Worm (Caenorhabditis elegans): Measurements from ENCODE around the gene K05G3.2.

K05G3.2 gene

ce11 chrX:16546135-16546534, 51.4 kb downstream of the K05G3.2 start:
- TF ChIP-seq sup-37 (GFP tag; optimal IDR thresholded peaks at IDR 0.05), result no peak
- TF ChIP-seq lin-15B (tag; optimal IDR thresholded peaks at IDR 0.05), result no peak
- TF ChIP-seq ceh-63 (GFP tag; optimal IDR thresholded peaks at IDR 0.05), result no peak
- TF ChIP-seq pqm-1 (tag; optimal IDR thresholded peaks at IDR 0.05), result no peak
- TF ChIP-seq sox-4 (tag; optimal IDR thresholded peaks at IDR 0.05), result no peak
- no peak for TF ChIP-seq grh-1 (GFP tag; IDR thresholded peaks at IDR 0.05)
- TF ChIP-seq hlh-17 (GFP tag; optimal IDR thresholded peaks at IDR 0.05; ENCODE audit: borderline replicate concordance), result no peak
- TF ChIP-seq nhr-77 (tag; optimal IDR thresholded peaks at IDR 0.05), result no peak
- TF ChIP-seq lin-13 (GFP tag; optimal IDR thresholded peaks at IDR 0.05), result no peak
- no peak for TF ChIP-seq vab-15 (tag; optimal IDR thresholded peaks at IDR 0.05)
- TF ChIP-seq unc-86 (tag; optimal IDR thresholded peaks at IDR 0.05), result no peak
- TF ChIP-seq mab-9 (GFP tag; IDR thresholded peaks at IDR 0.05), result no peak
- no peak for TF ChIP-seq nhr-85 (tag)
- TF ChIP-seq nhr-28 (tag; optimal IDR thresholded peaks at IDR 0.05), result no peak
- no peak for TF ChIP-seq zip-4 (GFP tag; optimal IDR thresholded peaks at IDR 0.05)
- no peak for TF ChIP-seq skn-1 (tag; optimal IDR thresholded peaks at IDR 0.05)

- TF ChIP-seq nhr-12 (tag; optimal IDR thresholded peaks at IDR 0.05) (no peak), F16B12.6 (tag; optimal IDR thresholded peaks at IDR 0.05) (no peak), blmp-1 (tag; optimal IDR thresholded peaks at IDR 0.05) (no peak), dsc-1 (tag; optimal IDR thresholded peaks at IDR 0.05) (no peak), fkh-10 (GFP tag; optimal IDR thresholded peaks at IDR 0.05) (no peak), pqm-1 (tag; optimal IDR thresholded peaks at IDR 0.05) (no peak), nhr-76 (tag; optimal IDR thresholded peaks at IDR 0.05) (no peak), ets-5 (GFP tag; IDR thresholded peaks at IDR 0.05) (no peak)
These were observed 53.6 kb downstream of the K05G3.2 start for ce11 chrX:16548290-16548689.
